Worm (Caenorhabditis elegans) whole organism, L1 larva: Measurements from ENCODE around the gene ceh-37.

ENCODE experiments used
- dpl-1 ChIP-seq, 3 experiments: fragments of 150-350 bp in 2 of 3; sonication (generic microtip) in 1 of 3; optimal IDR thresholded peaks; 2 replicates each; lab custom pipeline; 2014 to 2017; ENCODE audit warnings: missing biosample characterization in 3 of 3, missing genetic modification characterization in 3 of 3, missing genetic modification reagents in 3 of 3
- fkh-10 ChIP-seq: sonication (generic microtip); optimal IDR thresholded peaks from 2 replicates; lab custom pipeline; 2017; ENCODE audit warnings: missing biosample characterization, missing genetic modification reagents, missing genetic modification characterization
- irx-1 ChIP-seq: sonication (generic microtip); optimal IDR thresholded peaks from 2 replicates; lab custom pipeline; 2016; ENCODE audit warnings: missing genetic modification characterization, missing compliant biosample characterization
- nhr-77 ChIP-seq: fragments of 150-350 bp; optimal IDR thresholded peaks from 2 replicates; lab custom pipeline; 2014; ENCODE audit warnings: missing biosample characterization, missing genetic modification characterization

ceh-37 gene

DNA sequence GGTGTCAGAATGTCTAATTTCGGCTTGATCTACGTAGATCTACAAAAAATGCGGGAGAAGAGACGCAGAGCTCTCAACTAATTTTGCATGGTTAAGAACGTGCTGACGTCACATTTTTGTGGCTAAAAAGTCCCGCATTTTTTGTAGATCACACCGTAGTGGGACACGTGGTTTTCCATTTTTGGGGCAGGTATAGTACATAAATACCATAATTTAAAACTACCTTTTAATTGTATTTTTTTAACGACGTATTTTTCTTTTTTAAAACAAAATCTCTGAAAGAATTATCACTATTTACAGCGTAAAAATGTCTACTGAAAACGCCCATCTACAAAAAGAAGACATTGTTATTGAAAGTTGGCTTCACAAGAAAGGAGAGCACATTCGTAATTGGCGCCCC, 60.4 kb downstream of the ceh-37 start, which contains the start of gene akt-2:
Gene akt-2, plus strand, starts transcription at position 301 of the 400 bp plus-strand sequence.
- TF ChIP-seq fkh-10 (GFP tag; lab: Kevin White, UChicago) (no peak), dpl-1 (GFP tag; optimal IDR thresholded peaks at IDR 0.05; lab: Kevin White, UChicago) (no peak), irx-1 (tag; lab: Kevin White, UChicago) (no peak), nhr-77 (no peak)
